Fruit fly (Drosophila melanogaster): ENCODE measurements around the gene betaTub97EF.
A peak's percentile ranks its signal among the peaks of the same experiment; 100 is the strongest.

Gene betaTub97EF

dm6 chr3R:27987329-27987728 lies 855 bp downstream of the betaTub97EF start (continued):
- TF ChIP-seq fd3F (GFP tag; optimal IDR thresholded peaks at IDR 0.05): peak; percentile 52
- no peak for TF ChIP-seq fru (optimal IDR thresholded peaks at IDR 0.05)
- TF ChIP-seq CG1529 (GFP tag; optimal IDR thresholded peaks at IDR 0.05): peak; percentile 45
- no peak for TF ChIP-seq CG17568 (GFP tag; optimal IDR thresholded peaks at IDR 0.05)
- no peak for TF ChIP-seq repo (GFP tag; optimal IDR thresholded peaks at IDR 0.05)
- no peak for TF ChIP-seq z (GFP tag; IDR thresholded peaks at IDR 0.05)
- TF ChIP-seq nmo (GFP tag; optimal IDR thresholded peaks at IDR 0.05): peak; percentile 83
- no peak for TF ChIP-seq HmgD (GFP tag; optimal IDR thresholded peaks at IDR 0.05)
- peak; percentile 74; the same call in 2 of the 3 replicates for TF ChIP-seq CG11695 (GFP tag; IDR thresholded peaks at IDR 0.05)
- no peak for TF ChIP-seq en (GFP tag; optimal IDR thresholded peaks at IDR 0.05)
- TF ChIP-seq Tbp (GFP tag; optimal IDR thresholded peaks at IDR 0.05): no peak
- no peak for TF ChIP-seq CG1024 (GFP tag; IDR thresholded peaks at IDR 0.05)
- TF ChIP-seq CG17612 (GFP tag; IDR thresholded peaks at IDR 0.05): peak; percentile 54
- TF ChIP-seq B-H2 (GFP tag; optimal IDR thresholded peaks at IDR 0.05): peak; percentile 20
- TF ChIP-seq fd64A (GFP tag; optimal IDR thresholded peaks at IDR 0.05): no peak
- peak; percentile 28 for TF ChIP-seq CG15514 (GFP tag; optimal IDR thresholded peaks at IDR 0.05)
- no peak for TF ChIP-seq BEAF-32 (GFP tag; optimal IDR thresholded peaks at IDR 0.05)
- no peak for TF ChIP-seq chm (GFP tag; IDR thresholded peaks at IDR 0.05)
- no peak for TF ChIP-seq gcm2 (GFP tag; optimal IDR thresholded peaks at IDR 0.05)

DNA sequence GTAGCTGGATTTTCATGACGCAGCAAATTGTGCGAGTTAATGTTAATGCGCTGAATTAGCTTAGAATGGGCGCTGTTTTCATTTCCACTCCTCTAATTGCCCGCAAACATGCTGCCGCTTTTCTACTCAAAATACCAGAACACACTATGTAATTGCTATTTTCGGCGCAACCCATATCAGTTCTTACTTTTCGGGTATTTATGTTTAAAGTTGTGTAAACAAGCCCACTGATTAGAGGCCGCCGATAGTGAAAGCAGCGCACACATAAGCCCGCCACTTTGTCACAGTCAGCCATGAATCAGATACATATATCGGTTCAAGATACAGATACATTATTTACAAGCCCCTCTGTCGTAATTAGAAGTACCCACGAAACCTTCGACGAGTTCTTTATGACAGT lies 1.4 kb downstream of the betaTub97EF start:
- TF ChIP-seq scrt (GFP tag; optimal IDR thresholded peaks at IDR 0.05) (no peak), CG17385 (GFP tag; optimal IDR thresholded peaks at IDR 0.05) (no peak), CG8765 (GFP tag; IDR thresholded peaks at IDR 0.05) (no peak), sug (tag; optimal IDR thresholded peaks at IDR 0.05) (peak; percentile 7), CG32772 (GFP tag; IDR thresholded peaks at IDR 0.05) (no peak), CG14667 (GFP tag; IDR thresholded peaks at IDR 0.05) (no peak), nerfin-1 (tag; optimal IDR thresholded peaks at IDR 0.05) (no peak), Hey (tag; optimal IDR thresholded peaks at IDR 0.05) (peak; percentile 34), pnt (GFP tag; optimal IDR thresholded peaks at IDR 0.05) (no peak), Hsf (GFP tag; optimal IDR thresholded peaks at IDR 0.05) (no peak), Bteb2 (GFP tag; optimal IDR thresholded peaks at IDR 0.05) (no peak), E2f1 (GFP tag; IDR thresholded peaks at IDR 0.05) (no peak), TFAM (GFP tag; optimal IDR thresholded peaks at IDR 0.05) (no peak), zen (tag; optimal IDR thresholded peaks at IDR 0.05) (no peak), Rfx (GFP tag; IDR thresholded peaks at IDR 0.05) (no peak; the same call in 1 of the 2 replicates), CG2712 (tag; optimal IDR thresholded peaks at IDR 0.05) (no peak), Hr3 (GFP tag; optimal IDR thresholded peaks at IDR 0.05) (no peak), Oli (tag; optimal IDR thresholded peaks at IDR 0.05) (no peak), HLH3B (GFP tag; IDR thresholded peaks at IDR 0.05) (no peak), CTCF (GFP tag; optimal IDR thresholded peaks at IDR 0.05) (no peak), Dp (GFP tag; optimal IDR thresholded peaks at IDR 0.05) (no peak), Scr (GFP tag; IDR thresholded peaks at IDR 0.05; ENCODE audit: partially characterized antibody) (no peak), Dip3 (GFP tag; optimal IDR thresholded peaks at IDR 0.05) (no peak), Optix (GFP tag; IDR thresholded peaks at IDR 0.05) (no peak), CG17186 (GFP tag; optimal IDR thresholded peaks at IDR 0.05) (no peak), Doc3 (GFP tag; IDR thresholded peaks at IDR 0.05; ENCODE audit: partially characterized antibody) (no peak), Vsx1 (GFP tag; optimal IDR thresholded peaks at IDR 0.05) (peak; percentile 41), HLHmδ (GFP tag; optimal IDR thresholded peaks at IDR 0.05) (no peak), sisA (GFP tag; IDR thresholded peaks at IDR 0.05) (no peak), CG11247 (GFP tag; IDR thresholded peaks at IDR 0.05) (0 out of 2 replicates have a peak, but pooled peaks have one; percentile 27), CG5245 (GFP tag; optimal IDR thresholded peaks at IDR 0.05) (no peak), mirr (GFP tag; optimal IDR thresholded peaks at IDR 0.05) (peak; percentile 90), HLH54F (GFP tag; optimal IDR thresholded peaks at IDR 0.05) (no peak), Hr78 (GFP tag; optimal IDR thresholded peaks at IDR 0.05) (no peak)
